Worm (Caenorhabditis elegans) whole organism, late embryonic: Measurements from ENCODE around the gene C06G1.1.

Experiments used
- T23F11.4 ChIP-seq: fragments of 200-800 bp; sonication (Bioruptor generic); optimal IDR thresholded peaks from 2 replicates; lab custom pipeline; 2018; ENCODE audit warnings: mild to moderate bottlenecking, missing genetic modification characterization, missing compliant biosample characterization
- ahr-1 ChIP-seq: sonication (generic microtip); optimal IDR thresholded peaks from 2 replicates; lab custom pipeline; 2016; ENCODE audit warnings: missing genetic modification characterization, missing compliant biosample characterization
- ceh-2 ChIP-seq: sonication (generic microtip); optimal IDR thresholded peaks from 2 replicates; lab custom pipeline; 2016; ENCODE audit warnings: missing genotype, missing genetic modification characterization, missing compliant biosample characterization
- ceh-45 ChIP-seq: fragments of 200-800 bp; sonication (Bioruptor generic); IDR thresholded peaks from 2 replicates; pipeline ENCODE4 v1.3.6; 2022; ENCODE audit warnings: missing genetic modification reagents, missing genetic modification characterization, missing compliant biosample characterization

DNA sequence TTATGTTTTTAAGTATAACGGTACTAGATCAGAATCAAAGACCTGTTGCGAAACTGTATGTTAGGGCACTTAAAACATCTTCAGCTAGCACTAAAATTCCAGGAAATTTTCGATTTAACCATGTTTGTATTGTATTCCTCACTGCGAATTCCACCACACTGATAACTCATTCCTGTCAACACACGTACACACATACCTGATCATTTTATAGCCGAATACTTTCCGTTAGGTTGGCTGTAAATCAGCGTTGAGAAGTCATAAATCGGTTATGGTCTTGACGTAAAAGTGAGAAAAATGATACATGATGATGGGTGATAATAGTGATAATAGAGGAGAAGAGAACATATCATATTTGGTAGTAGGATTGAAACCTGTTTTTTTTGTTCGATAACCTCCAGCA, 42.6 kb downstream of the C06G1.1 start:
- TF ChIP-seq ahr-1 (tag; lab: Kevin White, UChicago) (no peak), ceh-2 (no peak), T23F11.4 (GFP tag; lab: Kevin White, UChicago) (no peak), ceh-45 (GFP tag; lab: Robert Waterston, UW) (no peak)
